Worm (Caenorhabditis elegans): Measurements from ENCODE around the gene F29G6.1.
A peak's percentile ranks its signal among the peaks of the same experiment; 100 is the strongest.

F29G6.1 gene

DNA sequence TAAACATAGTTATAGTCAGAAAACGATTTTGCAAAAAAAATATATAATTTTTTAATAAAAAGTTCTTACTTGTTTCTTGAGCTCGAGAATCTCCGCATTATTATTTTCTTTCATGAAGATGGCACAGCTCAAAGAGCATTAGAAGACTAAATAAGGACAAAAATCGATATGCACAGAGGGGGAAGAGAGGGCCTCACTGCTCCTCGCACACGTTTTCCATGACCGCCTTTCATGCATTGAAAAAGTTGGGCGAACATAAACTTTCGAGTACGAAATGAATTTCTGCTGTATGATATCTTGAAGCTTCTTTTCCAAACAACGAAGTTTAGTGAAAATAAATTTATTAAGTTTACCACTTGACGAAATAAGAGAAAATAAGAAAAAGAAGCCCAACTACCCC, 9.2 kb downstream of the F29G6.1 start, which contains the start of gene ccdc-149:
Gene ccdc-149, minus strand, starts transcription at position 221 of the 400 bp plus-strand sequence.
- TF ChIP-seq set-16 (GFP tag; IDR thresholded peaks at IDR 0.05) (no peak), lin-29 (GFP tag; IDR thresholded peaks at IDR 0.05) (no peak), mep-1 (tag; optimal IDR thresholded peaks at IDR 0.05) (peak; percentile 25), arid-1 (GFP tag; conservative IDR thresholded peaks at IDR 0.05) (no peak), nhr-111 (GFP tag; optimal IDR thresholded peaks at IDR 0.05) (no peak), zag-1 (tag; optimal IDR thresholded peaks at IDR 0.05) (no peak), hmg-1.1 (GFP tag; IDR thresholded peaks at IDR 0.05) (0 out of 2 replicates have a peak, but pooled peaks have one; percentile 27), daf-19 (GFP tag; conservative IDR thresholded peaks at IDR 0.05) (no peak), ceh-62 (tag; optimal IDR thresholded peaks at IDR 0.05) (no peak), Y75B8A.6 (GFP tag; IDR thresholded peaks at IDR 0.05) (no peak), zip-2 (tag; optimal IDR thresholded peaks at IDR 0.05) (no peak), ces-1 (GFP tag; optimal IDR thresholded peaks at IDR 0.05) (no peak), lin-15B (tag; optimal IDR thresholded peaks at IDR 0.05) (no peak), spr-1 (tag; optimal IDR thresholded peaks at IDR 0.05) (no peak), F44E2.7 (GFP tag; IDR thresholded peaks at IDR 0.05) (no peak), unc-39 (tag; optimal IDR thresholded peaks at IDR 0.05) (no peak), lsy-2 (tag; optimal IDR thresholded peaks at IDR 0.05) (no peak), ceh-82 (tag; optimal IDR thresholded peaks at IDR 0.05) (no peak), nhr-10 (tag; optimal IDR thresholded peaks at IDR 0.05) (no peak), rbr-2 (tag; optimal IDR thresholded peaks at IDR 0.05) (no peak), dmd-6 (GFP tag; IDR thresholded peaks at IDR 0.05) (peak; percentile 5; the same call in 1 of the 2 replicates), nhr-25 (tag; optimal IDR thresholded peaks at IDR 0.05; ENCODE audit: borderline replicate concordance, insufficient read depth) (no peak), ceh-28 (tag; optimal IDR thresholded peaks at IDR 0.05) (no peak), attf-4 (tag; optimal IDR thresholded peaks at IDR 0.05) (no peak), lin-1 (GFP tag; IDR thresholded peaks at IDR 0.05) (0 out of 2 replicates have a peak, but pooled peaks have one; percentile 20), nhr-48 (tag; optimal IDR thresholded peaks at IDR 0.05) (no peak), dmd-9 (GFP tag; IDR thresholded peaks at IDR 0.05) (no peak), nhr-237 (tag; optimal IDR thresholded peaks at IDR 0.05) (no peak), mxl-2 (GFP tag; conservative IDR thresholded peaks at IDR 0.05) (no peak), aly-2 (tag; optimal IDR thresholded peaks at IDR 0.05) (no peak), pha-4 (GFP tag; IDR thresholded peaks at IDR 0.05) (no peak), pha-4 (tag; optimal IDR thresholded peaks at IDR 0.05) (no peak), mdl-1 (tag; optimal IDR thresholded peaks at IDR 0.05) (no peak), duxl-1 (tag; optimal IDR thresholded peaks at IDR 0.05; ENCODE audit: poor library complexity) (no peak), nhr-102 (tag; optimal IDR thresholded peaks at IDR 0.05) (peak; percentile 7), daf-16 (GFP tag; optimal IDR thresholded peaks at IDR 0.05) (no peak), daf-16 (tag; optimal IDR thresholded peaks at IDR 0.05) (peak; percentile 13), nhr-76 (tag; optimal IDR thresholded peaks at IDR 0.05) (no peak), nhr-11 (tag; optimal IDR thresholded peaks at IDR 0.05) (no peak), madf-5 (GFP tag; IDR thresholded peaks at IDR 0.05) (no peak), zip-11 (GFP tag; IDR thresholded peaks at IDR 0.05) (no peak), D1046.2 (GFP tag; IDR thresholded peaks at IDR 0.05) (no peak), vab-7 (GFP tag; IDR thresholded peaks at IDR 0.05) (no peak), F37D6.2 (tag; optimal IDR thresholded peaks at IDR 0.05) (no peak), dmd-8 (GFP tag; IDR thresholded peaks at IDR 0.05) (no peak), dve-1 (tag; optimal IDR thresholded peaks at IDR 0.05; ENCODE audit: insufficient read depth) (no peak), hlh-30 (tag; optimal IDR thresholded peaks at IDR 0.05; ENCODE audit: insufficient read depth) (no peak), lin-13 (GFP tag; optimal IDR thresholded peaks at IDR 0.05) (no peak), madf-9 (GFP tag; conservative IDR thresholded peaks at IDR 0.05) (no peak), Y105C5A.15 (GFP tag; IDR thresholded peaks at IDR 0.05) (no peak), nhr-77 (tag; optimal IDR thresholded peaks at IDR 0.05) (no peak), tra-1 (GFP tag; IDR thresholded peaks at IDR 0.05) (0 out of 2 replicates have a peak, but pooled peaks have one; percentile 27), egl-27 (tag; optimal IDR thresholded peaks at IDR 0.05) (no peak)

Data from whole organism, L4 larva.